Fruit fly (Drosophila melanogaster) whole organism, prepupa: ENCODE measurements around the gene CG9592.
A peak's percentile ranks its signal among the peaks of the same experiment; 100 is the strongest.

Experiments
- CG10631 ChIP-seq: fragments of 200-800 bp; sonication (Bioruptor generic); optimal IDR thresholded peaks from 2 replicates; lab custom pipeline; 2016; ENCODE audit warnings: missing biosample characterization, missing genetic modification characterization
- CG15336 ChIP-seq: fragments of 200-800 bp; sonication (Bioruptor generic); IDR thresholded peaks from 2 replicates; pipeline ENCODE4 v1.3.6; 2022; ENCODE audit warnings: missing biosample characterization, missing genetic modification characterization
- CG1621 ChIP-seq: fragments of 200-800 bp; sonication (Bioruptor generic); optimal IDR thresholded peaks from 3 replicates; lab custom pipeline; 2018; ENCODE audit warnings: missing biosample characterization, mild to moderate bottlenecking, missing genetic modification characterization
- CG3032 ChIP-seq: fragments of 200-800 bp; optimal IDR thresholded peaks from 2 replicates; lab custom pipeline; 2019; ENCODE audit warnings: missing biosample characterization, mild to moderate bottlenecking, missing genetic modification characterization, moderate library complexity
- CG31627 ChIP-seq: fragments of 200-800 bp; sonication (Bioruptor generic); optimal IDR thresholded peaks from 3 replicates; lab custom pipeline; 2016; ENCODE audit warnings: missing biosample characterization, missing genetic modification characterization
- CG32006 ChIP-seq: fragments of 200-800 bp; sonication (Bioruptor generic); optimal IDR thresholded peaks from 3 replicates; lab custom pipeline; 2017; ENCODE audit warnings: missing biosample characterization, mild to moderate bottlenecking, missing genetic modification characterization
- CG4318 ChIP-seq: fragments of 200-800 bp; sonication (Bioruptor generic); optimal IDR thresholded peaks from 3 replicates; lab custom pipeline; 2017; ENCODE audit warnings: missing biosample characterization, mild to moderate bottlenecking, missing genetic modification characterization
- CG6163 ChIP-seq: fragments of 200-800 bp; sonication (Bioruptor generic); IDR thresholded peaks from 3 replicates; pipeline ENCODE4 v1.3.6; 2022; ENCODE audit warnings: missing biosample characterization, missing genetic modification characterization
- CG6808 ChIP-seq: fragments of 200-800 bp; sonication (Bioruptor generic); optimal IDR thresholded peaks from 3 replicates; lab custom pipeline; 2017; ENCODE audit warnings: missing biosample characterization, missing genetic modification characterization, mild to moderate bottlenecking, moderate library complexity, missing genetic modification reagents
- CG6854 ChIP-seq: fragments of 200-800 bp; sonication (Bioruptor generic); optimal IDR thresholded peaks from 2 replicates; lab custom pipeline; 2017; ENCODE audit warnings: missing biosample characterization, mild to moderate bottlenecking, missing genetic modification characterization
- CG7368 ChIP-seq: fragments of 200-800 bp; sonication (Bioruptor generic); optimal IDR thresholded peaks from 3 replicates; lab custom pipeline; 2016; ENCODE audit warnings: missing biosample characterization, missing genetic modification characterization
- CG8119 ChIP-seq: fragments of 200-800 bp; sonication (Bioruptor generic); IDR thresholded peaks from 3 replicates; pipeline ENCODE4 v1.3.6; 2022; ENCODE audit warnings: missing biosample characterization, missing genetic modification characterization
- CG8319 ChIP-seq: fragments of 200-800 bp; sonication (Bioruptor generic); optimal IDR thresholded peaks from 3 replicates; lab custom pipeline; 2016; ENCODE audit warnings: missing biosample characterization, missing genetic modification characterization
- CG9139 ChIP-seq: fragments of 200-800 bp; sonication (Bioruptor generic); optimal IDR thresholded peaks from 3 replicates; lab custom pipeline; 2017; ENCODE audit warnings: missing biosample characterization, mild to moderate bottlenecking, missing genetic modification characterization
- Eip75B ChIP-seq: fragments of 200-800 bp; sonication (Bioruptor generic); optimal IDR thresholded peaks from 3 replicates; lab custom pipeline; 2016; ENCODE audit warnings: missing biosample characterization, missing genetic modification characterization
- Eip78C ChIP-seq: fragments of 200-800 bp; sonication (Bioruptor generic); peaks from one replicate; lab custom pipeline; 2016; ENCODE audit warnings: missing biosample characterization, missing genetic modification characterization
- Eip93F ChIP-seq: fragments of 200-800 bp; sonication (Bioruptor generic); optimal IDR thresholded peaks from 2 replicates; lab custom pipeline; 2016; ENCODE audit warnings: missing biosample characterization, mild to moderate bottlenecking, missing genetic modification characterization
- Hr39 ChIP-seq: fragments of 200-800 bp; sonication (Bioruptor generic); optimal IDR thresholded peaks from 2 replicates; lab custom pipeline; 2016; ENCODE audit warnings: missing biosample characterization, missing genetic modification characterization
- Lpt ChIP-seq: fragments of 200-800 bp; sonication (Bioruptor generic); optimal IDR thresholded peaks from 3 replicates; lab custom pipeline; 2016; ENCODE audit warnings: missing biosample characterization, missing genetic modification characterization
- Met ChIP-seq: fragments of 200-800 bp; sonication (Bioruptor generic); optimal IDR thresholded peaks from 3 replicates; lab custom pipeline; 2016; ENCODE audit warnings: missing biosample characterization, missing genetic modification characterization
- Sox14 ChIP-seq: fragments of 200-800 bp; sonication (Bioruptor generic); optimal IDR thresholded peaks from 3 replicates; lab custom pipeline; 2016; ENCODE audit warnings: missing biosample characterization, missing genetic modification characterization
- achi ChIP-seq: fragments of 200-800 bp; sonication (Bioruptor generic); optimal IDR thresholded peaks from 3 replicates; lab custom pipeline; 2016; ENCODE audit warnings: missing biosample characterization, missing genetic modification characterization
- acj6 ChIP-seq: fragments of 200-800 bp; sonication (Bioruptor generic); optimal IDR thresholded peaks from 3 replicates; lab custom pipeline; 2016; ENCODE audit warnings: missing biosample characterization, missing genetic modification characterization
- cyc ChIP-seq: fragments of 200-800 bp; sonication (Bioruptor generic); optimal IDR thresholded peaks from 3 replicates; lab custom pipeline; 2016; ENCODE audit warnings: missing biosample characterization, missing genetic modification characterization
- dac ChIP-seq: fragments of 200-800 bp; sonication (Bioruptor generic); optimal IDR thresholded peaks from 2 replicates; lab custom pipeline; 2017; ENCODE audit warnings: missing biosample characterization, mild to moderate bottlenecking, missing genetic modification characterization
- eg ChIP-seq: fragments of 200-800 bp; sonication (Bioruptor generic); IDR thresholded peaks from 3 replicates; pipeline ENCODE4 v1.3.6; 2022; ENCODE audit warnings: missing biosample characterization, missing genetic modification characterization
- fd59A ChIP-seq: fragments of 200-800 bp; sonication (Bioruptor generic); optimal IDR thresholded peaks from 2 replicates; lab custom pipeline; 2017; ENCODE audit warnings: missing biosample characterization, mild to moderate bottlenecking, missing genetic modification characterization, missing genetic modification reagents
- fkh ChIP-seq: fragments of 200-800 bp; sonication (Bioruptor generic); optimal IDR thresholded peaks from 3 replicates; lab custom pipeline; 2017; ENCODE audit warnings: missing biosample characterization, mild to moderate bottlenecking, missing genetic modification characterization, moderate library complexity
- net ChIP-seq: fragments of 200-800 bp; sonication (Bioruptor generic); optimal IDR thresholded peaks from 3 replicates; lab custom pipeline; 2016; ENCODE audit warnings: missing biosample characterization, missing genetic modification characterization
- pdm3 ChIP-seq: fragments of 200-800 bp; sonication (Bioruptor generic); optimal IDR thresholded peaks from 3 replicates; lab custom pipeline; 2016; ENCODE audit warnings: missing biosample characterization, missing genetic modification characterization
- salr ChIP-seq, 2 experiments: fragments of 200-800 bp; sonication (Bioruptor generic); optimal IDR thresholded peaks; 3 replicates each; lab custom pipeline; 2016 to 2018; ENCODE audit warnings: missing biosample characterization in 2 of 2, missing genetic modification characterization in 2 of 2, mild to moderate bottlenecking in 1 of 2
- spab ChIP-seq: fragments of 200-800 bp; sonication (Bioruptor generic); optimal IDR thresholded peaks from 2 replicates; lab custom pipeline; 2017; ENCODE audit warnings: missing biosample characterization, mild to moderate bottlenecking, missing genetic modification characterization, missing genetic modification reagents
- svp ChIP-seq: fragments of 200-800 bp; sonication (Bioruptor generic); peaks from one replicate; lab custom pipeline; 2016; ENCODE audit warnings: missing biosample characterization, missing genetic modification characterization
- vri ChIP-seq: fragments of 200-800 bp; sonication (Bioruptor generic); optimal IDR thresholded peaks from 3 replicates; lab custom pipeline; 2016; ENCODE audit warnings: missing biosample characterization, mild to moderate bottlenecking, missing genetic modification characterization

CG9592 gene

dm6 chr3L:14544987-14545943 is 27.6 kb downstream of the CG9592 start (continued):
- TF ChIP-seq Hr39 (GFP tag; lab: Kevin White, UChicago) (peak; percentile 50), CG6163 (GFP tag; lab: Robert Waterston, UW) (no peak), CG6854 (GFP tag; lab: Kevin White, UChicago) (no peak), CG10631 (GFP tag; lab: Kevin White, UChicago) (peak; percentile 56), achi (GFP tag; lab: Kevin White, UChicago) (peak; percentile 27), CG1621 (tag; lab: Kevin White, UChicago) (no peak), CG6808 (GFP tag; lab: Kevin White, UChicago) (no peak), dac (GFP tag; lab: Kevin White, UChicago) (no peak), salr (GFP tag; optimal IDR thresholded peaks at IDR 0.05; lab: Kevin White, UChicago) (peak in 1 of 2 experiments; percentile 55), Met (GFP tag; lab: Kevin White, UChicago) (peak; percentile 60), Lpt (GFP tag; lab: Kevin White, UChicago) (no peak), CG7368 (GFP tag; lab: Kevin White, UChicago) (no peak), CG9139 (GFP tag; lab: Kevin White, UChicago) (no peak), cyc (GFP tag; lab: Kevin White, UChicago) (peak; percentile 29), CG3032 (tag; lab: Kevin White, UChicago) (peak; percentile 26), net (GFP tag; lab: Kevin White, UChicago) (peak; percentile 48), Eip75B (GFP tag; lab: Kevin White, UChicago) (peak; percentile 41), Sox14 (GFP tag; lab: Kevin White, UChicago) (peak; percentile 14), acj6 (peak; percentile 50), vri (GFP tag; lab: Kevin White, UChicago) (peak; percentile 22), CG4318 (peak; percentile 7), CG8119 (GFP tag; lab: Robert Waterston, UW) (no peak), CG31627 (GFP tag; lab: Kevin White, UChicago) (peak; percentile 54), svp (GFP tag; lab: Kevin White, UChicago) (peak; percentile 84)

dm6 chr3L:14546918-14547533 is 29.4 kb downstream of the CG9592 start:
- TF ChIP-seq cyc (GFP tag; lab: Kevin White, UChicago) (no peak), CG8319 (GFP tag; lab: Kevin White, UChicago) (no peak), dac (GFP tag; lab: Kevin White, UChicago) (no peak), acj6 (no peak), Eip78C (peak; percentile 49), fd59A (GFP tag; lab: Kevin White, UChicago) (no peak), spab (no peak), svp (GFP tag; lab: Kevin White, UChicago) (peak; percentile 69), pdm3 (GFP tag; lab: Kevin White, UChicago) (no peak), CG15336 (GFP tag; lab: Robert Waterston, UW) (no peak), eg (0 out of 3 replicates have a peak, but pooled peaks have one; percentile 14), vri (GFP tag; lab: Kevin White, UChicago) (peak; percentile 92), CG6163 (GFP tag; lab: Robert Waterston, UW) (0 out of 3 replicates have a peak, but pooled peaks have one; percentile 9)

dm6 chr3L:14547811-14548765 is 30.5 kb downstream of the CG9592 start:
- peak; percentile 29 for TF ChIP-seq Eip93F
- TF ChIP-seq fkh (GFP tag; lab: Kevin White, UChicago): peak; percentile 20
- TF ChIP-seq CG32006 (GFP tag; lab: Kevin White, UChicago): no peak
- TF ChIP-seq svp (GFP tag; lab: Kevin White, UChicago): peak; percentile 82
